Fruit fly (Drosophila melanogaster) whole organism, embryonic: ENCODE results near the gene CG33947.

Source experiments
- Ada2b ChIP-seq: fragments of 200-800 bp; sonication (Bioruptor generic); IDR thresholded peaks from 2 replicates; pipeline ENCODE4 v1.3.6; 2022; ENCODE audit warnings: missing biosample characterization, missing genetic modification characterization
- Blimp-1 ChIP-seq: fragments of 200-800 bp; sonication (Bioruptor generic); optimal IDR thresholded peaks from 3 replicates; lab custom pipeline; 2018; ENCODE audit warnings: missing biosample characterization, missing genetic modification characterization, mild to moderate bottlenecking, moderate library complexity, missing genetic modification reagents
- Bteb2 ChIP-seq: fragments of 200-800 bp; sonication (Bioruptor generic); optimal IDR thresholded peaks from 2 replicates; lab custom pipeline; 2016; ENCODE audit warnings: missing biosample characterization, missing genetic modification characterization
- CG10543 ChIP-seq: fragments of 200-800 bp; sonication (Bioruptor generic); optimal IDR thresholded peaks from 3 replicates; lab custom pipeline; 2017; ENCODE audit warnings: missing biosample characterization, mild to moderate bottlenecking, missing genetic modification characterization, moderate library complexity
- CG10565 ChIP-seq: fragments of 200-800 bp; sonication (Bioruptor generic); optimal IDR thresholded peaks from 3 replicates; lab custom pipeline; 2016; ENCODE audit warnings: missing biosample characterization, mild to moderate bottlenecking, missing genetic modification characterization
- CG11560 ChIP-seq: fragments of 200-800 bp; sonication (Bioruptor generic); IDR thresholded peaks from 3 replicates; pipeline ENCODE4 v1.3.6; 2022; ENCODE audit warnings: missing biosample characterization, missing genetic modification characterization
- CG12236 ChIP-seq: fragments of 200-800 bp; sonication (Bioruptor generic); optimal IDR thresholded peaks from 2 replicates; lab custom pipeline; 2016; ENCODE audit warnings: missing biosample characterization, missing genetic modification characterization
- CG12659 ChIP-seq: fragments of 200-800 bp; sonication (Bioruptor generic); optimal IDR thresholded peaks from 3 replicates; lab custom pipeline; 2017; ENCODE audit warnings: mild to moderate bottlenecking, missing biosample characterization, missing genetic modification reagents, missing genetic modification characterization
- CG12942 ChIP-seq: fragments of 200-800 bp; sonication (Bioruptor generic); optimal IDR thresholded peaks from 3 replicates; lab custom pipeline; 2016; ENCODE audit warnings: missing biosample characterization, missing genetic modification characterization
- CG14014 ChIP-seq: fragments of 200-800 bp; sonication (Bioruptor generic); IDR thresholded peaks from 2 replicates; pipeline ENCODE4 v1.3.6; 2022; ENCODE audit warnings: missing biosample characterization, missing genetic modification characterization
- CG16779 ChIP-seq: fragments of 200-800 bp; sonication (Bioruptor generic); IDR thresholded peaks from 2 replicates; pipeline ENCODE4 v1.3.6; 2022; ENCODE audit warnings: missing biosample characterization, missing genetic modification characterization
- CG17359 ChIP-seq: fragments of 200-800 bp; sonication (Bioruptor generic); optimal IDR thresholded peaks from 3 replicates; lab custom pipeline; 2018; ENCODE audit warnings: missing biosample characterization, mild to moderate bottlenecking, missing genetic modification characterization, moderate library complexity
- CG2712 ChIP-seq: fragments of 200-800 bp; optimal IDR thresholded peaks from 3 replicates; lab custom pipeline; 2019; ENCODE audit warnings: missing biosample characterization, mild to moderate bottlenecking, missing genetic modification characterization, moderate library complexity
- CG2889 ChIP-seq: fragments of 200-800 bp; sonication (Bioruptor generic); IDR thresholded peaks from 3 replicates; pipeline ENCODE4 v1.3.6; 2022; ENCODE audit warnings: missing biosample characterization, missing genetic modification characterization
- CG42726 ChIP-seq: fragments of 200-800 bp; sonication (Bioruptor generic); IDR thresholded peaks from 2 replicates; pipeline ENCODE4 v1.3.6; 2022; ENCODE audit warnings: missing biosample characterization, missing genetic modification characterization; ENCODE audit not compliant: partially characterized antibody
- CG4360 ChIP-seq: fragments of 200-800 bp; sonication (Bioruptor generic); IDR thresholded peaks from 2 replicates; pipeline ENCODE4 v1.3.6; 2022; ENCODE audit warnings: missing biosample characterization, missing genetic modification characterization
- CG4424 ChIP-seq: fragments of 200-800 bp; sonication (Bioruptor generic); optimal IDR thresholded peaks from 3 replicates; lab custom pipeline; 2016; ENCODE audit warnings: missing biosample characterization, missing genetic modification characterization
- CG6654 ChIP-seq: fragments of 200-800 bp; sonication (Bioruptor generic); optimal IDR thresholded peaks from 2 replicates; lab custom pipeline; 2017; ENCODE audit warnings: missing biosample characterization, mild to moderate bottlenecking, missing genetic modification characterization
- CG8359 ChIP-seq: fragments of 200-800 bp; sonication (Bioruptor generic); optimal IDR thresholded peaks from 2 replicates; lab custom pipeline; 2017; ENCODE audit warnings: missing biosample characterization, mild to moderate bottlenecking, missing genetic modification characterization, borderline replicate concordance
- CG8944 ChIP-seq: fragments of 200-800 bp; sonication (Bioruptor generic); optimal IDR thresholded peaks from 3 replicates; lab custom pipeline; 2016; ENCODE audit warnings: missing biosample characterization, missing genetic modification characterization
- CG9817 ChIP-seq: fragments of 200-800 bp; sonication (Bioruptor generic); optimal IDR thresholded peaks from 2 replicates; lab custom pipeline; 2018; ENCODE audit warnings: missing biosample characterization, mild to moderate bottlenecking, missing genetic modification characterization, moderate library complexity
- CHES-1-like ChIP-seq: fragments of 200-800 bp; sonication (Bioruptor generic); optimal IDR thresholded peaks from 2 replicates; lab custom pipeline; 2016; ENCODE audit warnings: missing biosample characterization, missing genetic modification characterization
- CTCF ChIP-seq: fragments of 200-800 bp; sonication (Bioruptor generic); optimal IDR thresholded peaks from 2 replicates; lab custom pipeline; 2017; ENCODE audit warnings: missing biosample characterization, mild to moderate bottlenecking, missing genetic modification characterization, moderate library complexity
- Chrac-16 ChIP-seq: fragments of 200-800 bp; sonication (Bioruptor generic); optimal IDR thresholded peaks from 3 replicates; lab custom pipeline; 2016; ENCODE audit warnings: missing biosample characterization, missing genetic modification characterization
- Dek ChIP-seq: fragments of 200-800 bp; sonication (Bioruptor generic); optimal IDR thresholded peaks from 3 replicates; lab custom pipeline; 2019; ENCODE audit warnings: missing biosample characterization, mild to moderate bottlenecking, missing genetic modification characterization, moderate library complexity
- Dip2 ChIP-seq: fragments of 200-800 bp; sonication (Bioruptor generic); IDR thresholded peaks from 2 replicates; pipeline ENCODE4 v1.3.6; 2022; ENCODE audit warnings: missing biosample characterization, missing genetic modification characterization
- Doc2 ChIP-seq: fragments of 200-800 bp; sonication (Bioruptor generic); IDR thresholded peaks from 2 replicates; pipeline ENCODE4 v1.3.6; 2022; ENCODE audit warnings: missing biosample characterization, missing genetic modification characterization
- E2f2 ChIP-seq: fragments of 200-800 bp; sonication (Bioruptor generic); IDR thresholded peaks from 2 replicates; pipeline ENCODE4 v1.3.6; 2022; ENCODE audit warnings: missing biosample characterization, missing genetic modification characterization
- Eip74EF ChIP-seq, 2 experiments: fragments of 200-800 bp in 1 of 2; fragments of >200 bp in 1 of 2; sonication (Bioruptor generic) in 1 of 2; optimal IDR thresholded peaks; 2 replicates each; lab custom pipeline; 2017 to 2019; ENCODE audit warnings: missing biosample characterization in 2 of 2, missing genetic modification characterization in 2 of 2, mild to moderate bottlenecking in 1 of 2, moderate library complexity in 1 of 2
- H15 ChIP-seq: fragments of 200-800 bp; sonication (Bioruptor generic); IDR thresholded peaks from 3 replicates; pipeline ENCODE4 v1.3.6; 2022; ENCODE audit warnings: missing biosample characterization, missing genetic modification characterization
- Hmr ChIP-seq: fragments of 200-800 bp; sonication (Bioruptor generic); optimal IDR thresholded peaks from 3 replicates; lab custom pipeline; 2017; ENCODE audit warnings: mild to moderate bottlenecking, missing biosample characterization, missing genetic modification reagents, missing genetic modification characterization
- Mrtf ChIP-seq: fragments of 200-800 bp; sonication (Bioruptor generic); IDR thresholded peaks from 3 replicates; pipeline ENCODE4 v1.3.6; 2022; ENCODE audit warnings: missing biosample characterization, missing genetic modification characterization
- ab ChIP-seq: fragments of 200-800 bp; sonication (Bioruptor generic); optimal IDR thresholded peaks from 2 replicates; lab custom pipeline; 2016; ENCODE audit warnings: missing biosample characterization, missing genetic modification characterization
- abd-A ChIP-seq: fragments of 200-800 bp; sonication (Bioruptor generic); optimal IDR thresholded peaks from 3 replicates; lab custom pipeline; 2019; ENCODE audit warnings: missing biosample characterization, mild to moderate bottlenecking, missing genetic modification characterization, moderate library complexity
- aop ChIP-seq: fragments of 200-800 bp; sonication (Bioruptor generic); IDR thresholded peaks from 2 replicates; pipeline ENCODE4 v1.3.6; 2022; ENCODE audit warnings: missing biosample characterization, missing genetic modification characterization
- ato ChIP-seq: fragments of 200-800 bp; sonication (Bioruptor generic); IDR thresholded peaks from 2 replicates; pipeline ENCODE4 v1.3.6; 2022; ENCODE audit warnings: missing biosample characterization, missing genetic modification characterization; ENCODE audit not compliant: partially characterized antibody
- az2 ChIP-seq: fragments of 200-800 bp; sonication (Bioruptor generic); optimal IDR thresholded peaks from 3 replicates; lab custom pipeline; 2016; ENCODE audit warnings: missing biosample characterization, missing genetic modification characterization
- bab2 ChIP-seq: fragments of 200-800 bp; sonication (Bioruptor generic); optimal IDR thresholded peaks from 2 replicates; lab custom pipeline; 2016; ENCODE audit warnings: missing biosample characterization, missing genetic modification characterization
- caup ChIP-seq: fragments of 200-800 bp; sonication (Bioruptor generic); optimal IDR thresholded peaks from 3 replicates; lab custom pipeline; 2017; ENCODE audit warnings: missing biosample characterization, mild to moderate bottlenecking, missing genetic modification characterization, moderate library complexity; ENCODE audit not compliant: severe bottlenecking
- chn ChIP-seq: fragments of 200-800 bp; sonication (Bioruptor generic); optimal IDR thresholded peaks from 2 replicates; lab custom pipeline; 2016; ENCODE audit warnings: missing biosample characterization, missing genetic modification characterization
- fd102C ChIP-seq: fragments of 200-800 bp; sonication (Bioruptor generic); optimal IDR thresholded peaks from 2 replicates; lab custom pipeline; 2018; ENCODE audit warnings: missing biosample characterization, mild to moderate bottlenecking, missing genetic modification characterization, moderate library complexity
- p53 ChIP-seq: fragments of 200-800 bp; sonication (Bioruptor generic); optimal IDR thresholded peaks from 2 replicates; lab custom pipeline; 2016; ENCODE audit warnings: missing biosample characterization, missing genetic modification characterization
- pho ChIP-seq: fragments of 200-800 bp; sonication (Bioruptor generic); optimal IDR thresholded peaks from 2 replicates; lab custom pipeline; 2016; ENCODE audit warnings: missing biosample characterization, missing genetic modification characterization
- run ChIP-seq: fragments of 200-800 bp; sonication (Bioruptor generic); optimal IDR thresholded peaks from 3 replicates; lab custom pipeline; 2018; ENCODE audit warnings: missing biosample characterization, mild to moderate bottlenecking, missing genetic modification characterization
- ssp ChIP-seq: fragments of 200-800 bp; sonication (Bioruptor generic); IDR thresholded peaks from 2 replicates; pipeline ENCODE4 v1.3.6; 2022; ENCODE audit warnings: missing biosample characterization, missing genetic modification characterization
- tio ChIP-seq: fragments of 200-800 bp; sonication (Bioruptor generic); optimal IDR thresholded peaks from 2 replicates; lab custom pipeline; 2017; ENCODE audit warnings: missing biosample characterization, missing genetic modification characterization, inconsistent platforms
- tna ChIP-seq: fragments of 200-800 bp; sonication (Bioruptor generic); IDR thresholded peaks from 2 replicates; pipeline ENCODE4 v1.3.6; 2022; ENCODE audit warnings: missing biosample characterization, missing genetic modification characterization; ENCODE audit not compliant: partially characterized antibody
- vnd ChIP-seq: fragments of 200-800 bp; sonication (Bioruptor generic); IDR thresholded peaks from 3 replicates; pipeline ENCODE4 v1.3.6; 2022; ENCODE audit warnings: missing biosample characterization, missing genetic modification characterization; ENCODE audit not compliant: partially characterized antibody
- zen ChIP-seq: fragments of 200-800 bp; sonication (Bioruptor generic); optimal IDR thresholded peaks from 3 replicates; lab custom pipeline; 2018; ENCODE audit warnings: missing biosample characterization, mild to moderate bottlenecking, missing genetic modification characterization, moderate library complexity

Gene CG33947

dm6 chr3L:11089805-11090440 lies 6.4 kb upstream of the CG33947 start (continued):
- TF ChIP-seq CG8359 (GFP tag; lab: Kevin White, UChicago) (peak; percentile 71), Ada2b (GFP tag; lab: Robert Waterston, UW) (peak; percentile 82), chn (GFP tag; lab: Kevin White, UChicago) (peak; percentile 84), ab (GFP tag; lab: Kevin White, UChicago) (peak; percentile 51), tna (no peak), zen (tag; lab: Kevin White, UChicago) (peak; percentile 47), Doc2 (GFP tag; lab: Robert Waterston, UW) (peak; percentile 49; the same call in 1 of the 2 replicates), Mrtf (GFP tag; lab: Robert Waterston, UW) (peak; percentile 53; the same call in 1 of the 3 replicates), CG12659 (GFP tag; lab: Kevin White, UChicago) (peak; percentile 96), Eip74EF (GFP tag; optimal IDR thresholded peaks at IDR 0.05; lab: Kevin White, UChicago) (peak in 1 of 2 experiments; percentile 96), ato (no peak), vnd (peak; percentile 50; the same call in 1 of the 3 replicates), CG4424 (GFP tag; lab: Kevin White, UChicago) (peak; percentile 94), CG9817 (tag; lab: Kevin White, UChicago) (peak; percentile 45), ssp (GFP tag; lab: Robert Waterston, UW) (peak; percentile 68), E2f2 (GFP tag; lab: Robert Waterston, UW) (peak; percentile 72), CG17359 (peak; percentile 75), CG10543 (peak; percentile 65), run (tag; lab: Kevin White, UChicago) (peak; percentile 86), aop (GFP tag; lab: Robert Waterston, UW) (peak; percentile 22; the same call in 1 of the 2 replicates), fd102C (GFP tag; lab: Kevin White, UChicago) (peak; percentile 93), CG6654 (GFP tag; lab: Kevin White, UChicago) (peak; percentile 67), abd-A (tag; lab: Kevin White, UChicago) (peak; percentile 10), CG4360 (GFP tag; lab: Robert Waterston, UW) (peak; percentile 86), Hmr (peak; percentile 89), Dek (tag; lab: Kevin White, UChicago) (peak; percentile 76), CG16779 (no peak), bab2 (peak; percentile 82), tio (peak; percentile 95), CG14014 (GFP tag; lab: Robert Waterston, UW) (peak; percentile 77), Blimp-1 (GFP tag; lab: Kevin White, UChicago) (peak; percentile 78), pho (GFP tag; lab: Kevin White, UChicago) (peak; percentile 69), CG2712 (tag; lab: Kevin White, UChicago) (peak; percentile 96), caup (GFP tag; lab: Kevin White, UChicago) (peak; percentile 80), CG12942 (GFP tag; lab: Kevin White, UChicago) (peak; percentile 47), Bteb2 (GFP tag; lab: Kevin White, UChicago) (peak; percentile 82), CG42726 (no peak), CG12236 (peak; percentile 82), az2 (peak; percentile 95), CG10565 (GFP tag; lab: Kevin White, UChicago) (peak; percentile 29), Chrac-16 (GFP tag; lab: Kevin White, UChicago) (peak; percentile 91), Dip2 (no peak; the same call in 1 of the 2 replicates), CG2889 (GFP tag; lab: Robert Waterston, UW) (0 out of 3 replicates have a peak, but pooled peaks have one; percentile 37), H15 (GFP tag; lab: Robert Waterston, UW) (peak; percentile 49), CG11560 (0 out of 3 replicates have a peak, but pooled peaks have one; percentile 55), CG8944 (peak; percentile 72), CHES-1-like (GFP tag; lab: Kevin White, UChicago) (peak; percentile 75), CTCF (peak; percentile 63), p53 (GFP tag; lab: Kevin White, UChicago) (peak; percentile 39)
